Fruit fly (Drosophila melanogaster): ENCODE measurements around the gene CG3527.
A peak's percentile ranks its signal among the peaks of the same experiment; 100 is the strongest.

Gene CG3527

DNA sequence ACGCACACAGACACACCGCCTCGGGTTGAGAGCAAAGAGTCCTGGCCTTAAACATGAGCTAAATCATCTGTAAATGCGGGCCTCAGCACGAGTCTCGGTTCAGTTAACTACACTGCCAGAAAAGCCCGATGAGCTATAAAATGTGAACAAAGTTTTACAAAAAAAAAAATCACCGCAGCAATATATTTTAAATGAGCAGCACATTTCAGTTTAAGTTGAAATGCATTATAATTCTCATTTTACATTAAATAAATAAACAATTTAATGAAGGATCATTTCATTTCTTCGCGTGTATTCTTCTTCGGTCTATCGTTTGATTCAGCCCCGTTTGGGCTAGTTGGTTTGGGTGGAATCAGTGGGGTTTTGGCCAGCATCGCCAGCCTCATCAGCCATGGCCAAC lies 46.5 kb upstream of the CG3527 start (continued):
- no peak for TF ChIP-seq pnt (GFP tag; optimal IDR thresholded peaks at IDR 0.05)
- no peak for TF ChIP-seq Chrac-16 (GFP tag; optimal IDR thresholded peaks at IDR 0.05)
- TF ChIP-seq CG1792 (GFP tag; optimal IDR thresholded peaks at IDR 0.05): peak; percentile 1
- TF ChIP-seq Optix (GFP tag; IDR thresholded peaks at IDR 0.05): no peak
- TF ChIP-seq CG1233 (GFP tag; optimal IDR thresholded peaks at IDR 0.05): peak; percentile 24
- no peak for TF ChIP-seq chinmo (GFP tag; IDR thresholded peaks at IDR 0.05; ENCODE audit: partially characterized antibody)
- peak; percentile 4 for TF ChIP-seq az2 (GFP tag; optimal IDR thresholded peaks at IDR 0.05)
- no peak for TF ChIP-seq Dfd (GFP tag; optimal IDR thresholded peaks at IDR 0.05)
- TF ChIP-seq CG12659 (GFP tag; optimal IDR thresholded peaks at IDR 0.05): no peak
- no peak for TF ChIP-seq H15 (GFP tag; IDR thresholded peaks at IDR 0.05)
- TF ChIP-seq CG18476 (GFP tag; optimal IDR thresholded peaks at IDR 0.05): no peak
- no peak for TF ChIP-seq CTCF (GFP tag; optimal IDR thresholded peaks at IDR 0.05)
- TF ChIP-seq CG8924 (tag; optimal IDR thresholded peaks at IDR 0.05): no peak
- no peak for TF ChIP-seq Dek (tag; optimal IDR thresholded peaks at IDR 0.05)
- TF ChIP-seq D19A (tag; optimal IDR thresholded peaks at IDR 0.05): no peak
- no peak for TF ChIP-seq Hr39 (optimal IDR thresholded peaks at IDR 0.05)
- TF ChIP-seq HLHmδ (GFP tag; optimal IDR thresholded peaks at IDR 0.05): no peak
- TF ChIP-seq wek (GFP tag; optimal IDR thresholded peaks at IDR 0.05): no peak
- no peak for TF ChIP-seq pfk (GFP tag; optimal IDR thresholded peaks at IDR 0.05)
- TF ChIP-seq CG6854 (GFP tag; optimal IDR thresholded peaks at IDR 0.05): no peak
- no peak for TF ChIP-seq Asciz (GFP tag; optimal IDR thresholded peaks at IDR 0.05)
- TF ChIP-seq nom (GFP tag; optimal IDR thresholded peaks at IDR 0.05): no peak
- no peak for TF ChIP-seq Six4 (GFP tag; optimal IDR thresholded peaks at IDR 0.05)
- no peak for TF ChIP-seq CG30403 (GFP tag; optimal IDR thresholded peaks at IDR 0.05)
- no peak for TF ChIP-seq C15 (GFP tag; IDR thresholded peaks at IDR 0.05)
- no peak for TF ChIP-seq CG10654 (GFP tag; optimal IDR thresholded peaks at IDR 0.05)
- peak; percentile 49 for TF ChIP-seq dmrt99B (tag; optimal IDR thresholded peaks at IDR 0.05)
- no peak for TF ChIP-seq TFAM (GFP tag; optimal IDR thresholded peaks at IDR 0.05)
- TF ChIP-seq CG12155 (GFP tag; optimal IDR thresholded peaks at IDR 0.05): no peak
- no peak for TF ChIP-seq sim (GFP tag; IDR thresholded peaks at IDR 0.05)
- TF ChIP-seq Fer1 (GFP tag; optimal IDR thresholded peaks at IDR 0.05): no peak
- TF ChIP-seq zf30C (GFP tag; optimal IDR thresholded peaks at IDR 0.05): peak; percentile 16
- peak; percentile 17; the same call in 1 of the 2 replicates for TF ChIP-seq lmd (GFP tag; IDR thresholded peaks at IDR 0.05)
- TF ChIP-seq aop (GFP tag; IDR thresholded peaks at IDR 0.05): no peak
- TF ChIP-seq row (GFP tag; IDR thresholded peaks at IDR 0.05): peak; percentile 52; the same call in 2 of the 3 replicates
- TF ChIP-seq mam (GFP tag; optimal IDR thresholded peaks at IDR 0.05): no peak
- TF ChIP-seq CG34376 (GFP tag; optimal IDR thresholded peaks at IDR 0.05): no peak
- TF ChIP-seq CG14710 (tag; optimal IDR thresholded peaks at IDR 0.05): peak; percentile 5
- no peak for TF ChIP-seq CG17802 (tag; optimal IDR thresholded peaks at IDR 0.05)
- peak; percentile 39 for TF ChIP-seq lilli (GFP tag; optimal IDR thresholded peaks at IDR 0.05)
- TF ChIP-seq CG12299 (tag; optimal IDR thresholded peaks at IDR 0.05): no peak
- no peak for TF ChIP-seq CG14667 (GFP tag; IDR thresholded peaks at IDR 0.05)
- peak; percentile 11 for TF ChIP-seq CG17385 (GFP tag; optimal IDR thresholded peaks at IDR 0.05)
- TF ChIP-seq CG30020 (tag; optimal IDR thresholded peaks at IDR 0.05): no peak
- TF ChIP-seq CG15269 (tag; optimal IDR thresholded peaks at IDR 0.05): peak; percentile 17
- TF ChIP-seq ATbp (GFP tag; optimal IDR thresholded peaks at IDR 0.05): no peak
- TF ChIP-seq ham (GFP tag; IDR thresholded peaks at IDR 0.05): no peak
- TF ChIP-seq B-H2 (GFP tag; optimal IDR thresholded peaks at IDR 0.05): no peak
- no peak for TF ChIP-seq Ada2b (GFP tag; IDR thresholded peaks at IDR 0.05)
- TF ChIP-seq CG10979 (tag; optimal IDR thresholded peaks at IDR 0.05): peak; percentile 36
- TF ChIP-seq Neu2 (GFP tag; optimal IDR thresholded peaks at IDR 0.05; ENCODE audit: borderline replicate concordance): no peak
- no peak for TF ChIP-seq CG6175 (GFP tag; IDR thresholded peaks at IDR 0.05)
- TF ChIP-seq jigr1 (GFP tag; IDR thresholded peaks at IDR 0.05): no peak
